Fruit fly (Drosophila melanogaster) whole organism, prepupa: ENCODE measurements around the gene CG10469.

Experiments used
- CG1621 ChIP-seq: fragments of 200-800 bp; sonication (Bioruptor generic); optimal IDR thresholded peaks from 3 replicates; lab custom pipeline; 2018; ENCODE audit warnings: missing biosample characterization, mild to moderate bottlenecking, missing genetic modification characterization
- CG16779 ChIP-seq: fragments of 200-800 bp; sonication (Bioruptor generic); optimal IDR thresholded peaks from 3 replicates; lab custom pipeline; 2017; ENCODE audit warnings: missing biosample characterization, mild to moderate bottlenecking, missing genetic modification characterization
- CG6792 ChIP-seq: fragments of 200-800 bp; sonication (Bioruptor generic); optimal IDR thresholded peaks from 3 replicates; lab custom pipeline; 2016; ENCODE audit warnings: missing biosample characterization, missing genetic modification characterization
- eg ChIP-seq: fragments of 200-800 bp; sonication (Bioruptor generic); IDR thresholded peaks from 3 replicates; pipeline ENCODE4 v1.3.6; 2022; ENCODE audit warnings: missing biosample characterization, missing genetic modification characterization
- fd85E ChIP-seq: fragments of 200-800 bp; sonication (Bioruptor generic); optimal IDR thresholded peaks from 3 replicates; lab custom pipeline; 2016; ENCODE audit warnings: missing biosample characterization, missing genetic modification characterization
- ss ChIP-seq, 2 experiments: fragments of 200-800 bp; sonication (Bioruptor generic); optimal IDR thresholded peaks; 2 replicates in 1 of 2; 3 replicates in 1 of 2; lab custom pipeline; 2017 to 2018; ENCODE audit warnings: mild to moderate bottlenecking in 2 of 2, missing biosample characterization in 2 of 2, missing genetic modification characterization in 2 of 2, moderate library complexity in 1 of 2

dm6 chr3L:6097270-6097669 lies 4.2 kb upstream of the CG10469 start, which contains the start of gene Ets65A:
- TF ChIP-seq CG6792 (GFP tag; lab: Kevin White, UChicago) (no peak), CG1621 (tag; lab: Kevin White, UChicago) (no peak), CG16779 (tag; lab: Kevin White, UChicago) (no peak), fd85E (no peak), ss (GFP tag; optimal IDR thresholded peaks at IDR 0.05; lab: Kevin White, UChicago) (no peak), eg (GFP tag; lab: Robert Waterston, UW) (no peak)
